Fruit fly (Drosophila melanogaster) whole organism, wandering third instar larva: ENCODE data around the gene Cpr11A.

Experiments used
- CrebA ChIP-seq: fragments of 200-800 bp; sonication (Bioruptor generic); optimal IDR thresholded peaks from 2 replicates; lab custom pipeline; 2016; ENCODE audit warnings: missing biosample characterization, mild to moderate bottlenecking, missing genetic modification characterization, borderline replicate concordance
- Dfd ChIP-seq: fragments of >200 bp; optimal IDR thresholded peaks from 2 replicates; lab custom pipeline; 2017; ENCODE audit warnings: missing biosample characterization, missing genetic modification characterization
- HLH106 ChIP-seq: fragments of 200-800 bp; optimal IDR thresholded peaks from 3 replicates; lab custom pipeline; 2019; ENCODE audit warnings: missing biosample characterization, mild to moderate bottlenecking, missing genetic modification characterization, moderate library complexity
- Hr83 ChIP-seq: fragments of 200-300 bp; sonication (Bioruptor generic); optimal IDR thresholded peaks from 2 replicates; lab custom pipeline; 2016; ENCODE audit warnings: missing biosample characterization, mild to moderate bottlenecking, missing genetic modification characterization, moderate library complexity; ENCODE audit not compliant: poor library complexity, severe bottlenecking
- Myc ChIP-seq: fragments of >200 bp; optimal IDR thresholded peaks from 2 replicates; lab custom pipeline; 2017
- N ChIP-seq: fragments of >200 bp; optimal IDR thresholded peaks from 2 replicates; lab custom pipeline; 2018; ENCODE audit warnings: missing biosample characterization, missing external identifiers, missing genetic modification characterization
- br ChIP-seq: fragments of 200-800 bp; sonication (Bioruptor generic); optimal IDR thresholded peaks from 2 replicates; lab custom pipeline; 2016; ENCODE audit warnings: missing biosample characterization, missing genetic modification characterization
- brk ChIP-seq: fragments of 200-800 bp; sonication (Bioruptor generic); optimal IDR thresholded peaks from 2 replicates; lab custom pipeline; 2016; ENCODE audit warnings: missing biosample characterization, mild to moderate bottlenecking, missing genetic modification characterization
- fru ChIP-seq: fragments of 200-800 bp; sonication (Bioruptor generic); optimal IDR thresholded peaks from 3 replicates; lab custom pipeline; 2016; ENCODE audit warnings: missing biosample characterization, mild to moderate bottlenecking, missing genetic modification characterization
- lola ChIP-seq: fragments of >200 bp; optimal IDR thresholded peaks from 2 replicates; lab custom pipeline; 2017; ENCODE audit warnings: missing biosample characterization, missing genetic modification characterization
- pan ChIP-seq: fragments of >200 bp; optimal IDR thresholded peaks from 2 replicates; lab custom pipeline; 2017
- psq ChIP-seq: fragments of 200-800 bp; sonication (Bioruptor generic); optimal IDR thresholded peaks from 3 replicates; lab custom pipeline; 2017; ENCODE audit warnings: missing biosample characterization, mild to moderate bottlenecking, missing genetic modification characterization, moderate library complexity
- sv ChIP-seq: fragments of 200-800 bp; sonication (Bioruptor generic); optimal IDR thresholded peaks from 3 replicates; lab custom pipeline; 2016; ENCODE audit warnings: missing biosample characterization, missing genetic modification characterization

DNA sequence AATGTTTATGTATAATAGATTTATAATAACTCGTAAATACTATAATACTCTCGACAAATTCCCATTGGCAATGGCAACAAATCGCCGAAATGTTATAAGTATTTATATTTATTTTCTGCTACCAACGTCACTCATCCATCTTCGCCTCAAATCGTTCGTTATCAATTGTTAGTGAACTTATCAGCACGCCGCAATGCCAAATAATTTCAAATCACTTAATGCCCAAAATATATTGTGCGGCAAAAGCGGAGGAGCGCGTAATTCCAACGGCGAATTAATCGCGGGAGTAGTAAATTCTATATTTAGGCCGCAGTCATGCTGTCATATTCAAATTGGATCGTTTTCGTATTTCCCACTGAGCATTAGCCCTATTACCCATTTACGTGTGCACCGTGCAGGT is 17.6 kb upstream of the Cpr11A start:
- no peak for TF ChIP-seq Dfd
- TF ChIP-seq psq (GFP tag; lab: Kevin White, UChicago), result no peak
- TF ChIP-seq sv (GFP tag; lab: Kevin White, UChicago), result no peak
- TF ChIP-seq N (GFP tag; lab: Kevin White, UChicago), result no peak
- TF ChIP-seq br (GFP tag; lab: Kevin White, UChicago), result no peak
- no peak for TF ChIP-seq lola
- no peak for TF ChIP-seq Myc (lab: Kevin White, UChicago)
- TF ChIP-seq fru (GFP tag; lab: Kevin White, UChicago), result no peak
- TF ChIP-seq brk (GFP tag; lab: Kevin White, UChicago), result no peak
- TF ChIP-seq CrebA (GFP tag; lab: Kevin White, UChicago), result no peak
- TF ChIP-seq pan, result no peak
- TF ChIP-seq HLH106 (tag; lab: Kevin White, UChicago), result no peak
- no peak for TF ChIP-seq Hr83
